Worm (Caenorhabditis elegans): ENCODE results near the gene B0410.3.

DNA sequence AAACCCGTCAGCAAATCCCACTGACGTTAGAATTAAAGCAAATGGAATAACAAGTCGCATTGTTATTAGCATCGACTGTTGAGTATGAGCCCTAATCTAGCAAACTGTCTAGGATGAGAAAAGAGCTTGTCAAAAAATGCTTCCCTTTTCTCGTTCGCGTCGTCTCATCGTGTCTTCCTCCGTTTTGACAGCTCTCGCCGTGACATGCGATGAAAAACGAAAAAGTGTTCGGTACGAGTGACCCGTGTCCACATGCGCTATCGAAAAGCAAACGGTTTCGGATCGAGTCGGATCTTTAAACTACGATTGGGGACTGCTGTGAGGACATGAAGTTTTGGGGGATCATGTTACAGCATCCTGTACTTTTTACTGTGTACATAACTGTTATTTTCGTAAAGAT, 28.9 kb downstream of the B0410.3 start, which contains the start of gene comt-1:
- TF ChIP-seq tra-4 (tag; optimal IDR thresholded peaks at IDR 0.05) (no peak), hnd-1 (tag; optimal IDR thresholded peaks at IDR 0.05) (no peak), sea-1 (GFP tag; conservative IDR thresholded peaks at IDR 0.05) (no peak), pes-1 (GFP tag; IDR thresholded peaks at IDR 0.05) (no peak), ets-7 (tag; optimal IDR thresholded peaks at IDR 0.05) (no peak), tbx-11 (GFP tag; IDR thresholded peaks at IDR 0.05) (no peak), flt-1 (GFP tag; IDR thresholded peaks at IDR 0.05) (no peak), ceh-13 (GFP tag; optimal IDR thresholded peaks at IDR 0.05) (no peak)

All from whole organism, early embryonic.